Worm (Caenorhabditis elegans): ENCODE results near the gene ptr-9.

DNA sequence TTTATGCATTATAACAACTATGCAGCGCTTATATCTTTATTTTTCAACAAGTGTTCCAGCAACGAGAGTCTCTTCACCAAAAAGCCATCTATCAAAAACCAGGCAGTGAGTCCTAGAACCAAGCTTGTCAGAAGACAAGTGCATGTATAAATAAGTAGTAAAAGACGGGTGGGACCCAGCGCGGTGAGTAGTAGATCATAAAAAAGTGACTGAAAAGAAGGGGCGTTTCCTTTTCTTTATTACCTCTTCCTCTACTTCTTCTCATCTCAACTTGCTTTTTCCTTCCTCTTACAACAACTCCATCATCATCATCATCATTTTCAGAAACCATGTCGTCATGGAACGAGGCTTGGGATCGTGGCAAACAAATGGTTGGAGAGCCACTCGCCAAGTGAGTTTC, 24.9 kb downstream of the ptr-9 start, which contains the start of gene eat-4:
- TF ChIP-seq R02D3.7 (tag; optimal IDR thresholded peaks at IDR 0.05) (no peak), snpc-4 (tag; optimal IDR thresholded peaks at IDR 0.05) (no peak), ama-1 (optimal IDR thresholded peaks at IDR 0.05) (no peak), nhr-28 (tag; optimal IDR thresholded peaks at IDR 0.05) (no peak), aly-2 (tag; optimal IDR thresholded peaks at IDR 0.05) (no peak), ceh-9 (tag; optimal IDR thresholded peaks at IDR 0.05) (no peak)

Measured in whole organism, L3 larva.